Worm (Caenorhabditis elegans): ENCODE data around the gene pud-3.
"Not testable (repeated sequence)": the region's sequence is repeated elsewhere in the genome, so short reads cannot be mapped to it uniquely, and the experiment has no call there.

Gene pud-3

ce11 chrV:2324260-2324659 lies 692 bp downstream of the pud-3 start:
- TF ChIP-seq flt-1 (GFP tag; IDR thresholded peaks at IDR 0.05) (no peak), ztf-29 (GFP tag; IDR thresholded peaks at IDR 0.05) (no peak), T22C8.4 (GFP tag; IDR thresholded peaks at IDR 0.05) (no peak), med-1 (GFP tag; optimal IDR thresholded peaks at IDR 0.05; ENCODE audit: insufficient read depth) (no peak), cog-1 (tag; optimal IDR thresholded peaks at IDR 0.05) (no peak), tab-1 (GFP tag; IDR thresholded peaks at IDR 0.05) (no peak), ztf-23 (GFP tag; IDR thresholded peaks at IDR 0.05) (no peak), klf-2 (GFP tag; conservative IDR thresholded peaks at IDR 0.05) (no peak), ref-1 (GFP tag; conservative IDR thresholded peaks at IDR 0.05) (no peak)

ce11 chrV:2322466-2322865 lies 2.5 kb downstream of the pud-3 start, which contains the start of gene pud-1.2:
TSS of gene pud-1.2 (minus strand) at chrV:2322566.
- not testable (repeated sequence) for TF ChIP-seq ztf-23 (GFP tag; IDR thresholded peaks at IDR 0.05); T22C8.4 (GFP tag; IDR thresholded peaks at IDR 0.05); ref-1 (GFP tag; conservative IDR thresholded peaks at IDR 0.05)

ce11 chrV:2321001-2321400 lies 4.0 kb downstream of the pud-3 start, which contains the start of gene Y19D10B.6:
TSS of gene Y19D10B.6 (minus strand) at chrV:2321101.
- TF ChIP-seq med-1 (GFP tag; optimal IDR thresholded peaks at IDR 0.05; ENCODE audit: insufficient read depth); flt-1 (GFP tag; IDR thresholded peaks at IDR 0.05); cog-1 (tag; optimal IDR thresholded peaks at IDR 0.05): not testable (repeated sequence)

- TF ChIP-seq cog-1 (tag; optimal IDR thresholded peaks at IDR 0.05) = no peak
- TF ChIP-seq flt-1 (GFP tag; IDR thresholded peaks at IDR 0.05) = no peak
- TF ChIP-seq ref-1 (GFP tag; conservative IDR thresholded peaks at IDR 0.05) = no peak
- TF ChIP-seq klf-2 (GFP tag; conservative IDR thresholded peaks at IDR 0.05) = no peak
These were observed 16.7 kb downstream of the pud-3 start for ce11 chrV:2308246-2308645.

- TF ChIP-seq cog-1 (tag; optimal IDR thresholded peaks at IDR 0.05) = no peak
These were observed 18.6 kb downstream of the pud-3 start for ce11 chrV:2306383-2306782.

- TF ChIP-seq ref-1 (GFP tag; conservative IDR thresholded peaks at IDR 0.05) = no peak
- TF ChIP-seq ztf-23 (GFP tag; IDR thresholded peaks at IDR 0.05) = no peak
- TF ChIP-seq ztf-29 (GFP tag; IDR thresholded peaks at IDR 0.05) = no peak
- TF ChIP-seq tab-1 (GFP tag; IDR thresholded peaks at IDR 0.05) = no peak
- TF ChIP-seq med-1 (GFP tag; optimal IDR thresholded peaks at IDR 0.05; ENCODE audit: insufficient read depth) = no peak
- no peak for TF ChIP-seq T22C8.4 (GFP tag; IDR thresholded peaks at IDR 0.05)
- no peak for TF ChIP-seq cog-1 (tag; optimal IDR thresholded peaks at IDR 0.05)
- no peak for TF ChIP-seq klf-2 (GFP tag; conservative IDR thresholded peaks at IDR 0.05)
- TF ChIP-seq flt-1 (GFP tag; IDR thresholded peaks at IDR 0.05) = no peak
These were observed 21.2 kb downstream of the pud-3 start, which contains the start of gene irld-15 for ce11 chrV:2303775-2304174. TSS of gene irld-15 (minus strand) at chrV:2303875.

ce11 chrV:2300905-2301304 lies 24.0 kb downstream of the pud-3 start, which contains the start of gene Y19D10B.8:
TSS of gene Y19D10B.8 (minus strand) at chrV:2301005.
- no peak for TF ChIP-seq klf-2 (GFP tag; conservative IDR thresholded peaks at IDR 0.05)
- no peak for TF ChIP-seq tab-1 (GFP tag; IDR thresholded peaks at IDR 0.05)
- no peak for TF ChIP-seq med-1 (GFP tag; optimal IDR thresholded peaks at IDR 0.05; ENCODE audit: insufficient read depth)
- no peak for TF ChIP-seq ref-1 (GFP tag; conservative IDR thresholded peaks at IDR 0.05)
- no peak for TF ChIP-seq ztf-29 (GFP tag; IDR thresholded peaks at IDR 0.05)
- no peak for TF ChIP-seq flt-1 (GFP tag; IDR thresholded peaks at IDR 0.05)
- no peak for TF ChIP-seq T22C8.4 (GFP tag; IDR thresholded peaks at IDR 0.05)
- TF ChIP-seq ztf-23 (GFP tag; IDR thresholded peaks at IDR 0.05) = no peak

ce11 chrV:2294577-2294976 lies 30.4 kb downstream of the pud-3 start, which contains the start of gene nhr-226:
TSS of gene nhr-226 (plus strand) at chrV:2294877.
- TF ChIP-seq flt-1 (GFP tag; IDR thresholded peaks at IDR 0.05) = no peak
- TF ChIP-seq ztf-29 (GFP tag; IDR thresholded peaks at IDR 0.05) = no peak
- no peak for TF ChIP-seq ztf-23 (GFP tag; IDR thresholded peaks at IDR 0.05)
- no peak for TF ChIP-seq cog-1 (tag; optimal IDR thresholded peaks at IDR 0.05)
- TF ChIP-seq med-1 (GFP tag; optimal IDR thresholded peaks at IDR 0.05; ENCODE audit: insufficient read depth) = no peak

- TF ChIP-seq klf-2 (GFP tag; conservative IDR thresholded peaks at IDR 0.05) (no peak), flt-1 (GFP tag; IDR thresholded peaks at IDR 0.05) (no peak), ref-1 (GFP tag; conservative IDR thresholded peaks at IDR 0.05) (no peak), tab-1 (GFP tag; IDR thresholded peaks at IDR 0.05) (no peak), cog-1 (tag; optimal IDR thresholded peaks at IDR 0.05) (no peak), T22C8.4 (GFP tag; IDR thresholded peaks at IDR 0.05) (no peak), ztf-23 (GFP tag; IDR thresholded peaks at IDR 0.05) (no peak), ztf-29 (GFP tag; IDR thresholded peaks at IDR 0.05) (no peak), med-1 (GFP tag; optimal IDR thresholded peaks at IDR 0.05; ENCODE audit: insufficient read depth) (no peak)
These were observed 32.7 kb downstream of the pud-3 start, which contains the start of gene nhr-115 for ce11 chrV:2292240-2292639. TSS of gene nhr-115 (plus strand) at chrV:2292540.

- no peak for TF ChIP-seq flt-1 (GFP tag; IDR thresholded peaks at IDR 0.05)
- no peak for TF ChIP-seq klf-2 (GFP tag; conservative IDR thresholded peaks at IDR 0.05)
These were observed 34.6 kb downstream of the pud-3 start, which contains the start of gene nhr-225 for ce11 chrV:2290329-2290728. TSS of gene nhr-225 (minus strand) at chrV:2290474.

- no peak for TF ChIP-seq ztf-29 (GFP tag; IDR thresholded peaks at IDR 0.05)
These were observed 39.8 kb downstream of the pud-3 start, which contains the start of gene nhr-227 for ce11 chrV:2285107-2285506. TSS of gene nhr-227 (plus strand) at chrV:2285432.

Measured in whole organism, midembryonic.